Worm (Caenorhabditis elegans) whole organism, L4/young adult: ENCODE data around the gene wars-1.

Experiments used
- W03F9.2 ChIP-seq: fragments of 150-350 bp; optimal IDR thresholded peaks from 2 replicates; lab custom pipeline; 2014; ENCODE audit warnings: missing biosample characterization, missing genetic modification characterization
- dao-5 ChIP-seq: sonication (generic microtip); optimal IDR thresholded peaks from 2 replicates; lab custom pipeline; 2016; ENCODE audit warnings: missing genotype, missing genetic modification characterization, moderate library complexity, missing compliant biosample characterization
- him-1 ChIP-seq: sonication (generic microtip); optimal IDR thresholded peaks from 2 replicates; lab custom pipeline; 2016; ENCODE audit warnings: missing genotype, missing genetic modification reagents, missing genetic modification characterization, missing compliant biosample characterization

Gene wars-1

DNA sequence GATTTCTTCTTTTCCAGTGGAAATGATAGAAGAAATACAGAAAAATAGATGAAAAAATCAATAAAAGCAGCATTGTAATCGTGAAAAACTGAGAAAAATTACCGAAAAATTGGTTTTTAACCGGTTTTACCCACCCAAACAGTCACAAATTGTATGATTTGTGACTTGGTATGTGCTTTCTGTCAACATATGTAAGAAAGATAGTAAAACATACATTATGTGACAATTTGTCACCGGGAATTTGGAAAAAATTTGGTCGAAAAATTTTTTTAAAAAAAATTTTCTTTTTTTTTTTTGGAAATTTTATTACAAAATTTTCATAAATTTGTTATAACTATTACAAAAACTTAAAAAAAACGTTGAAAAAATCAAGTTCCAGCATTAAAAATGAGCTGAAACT, 21.9 kb downstream of the wars-1 start, which contains the start of gene cyp-33D3:
cyp-33D3 (minus strand) TSS at position 101 of the 400 bp plus-strand sequence.
- TF ChIP-seq him-1, result no peak
- no peak for TF ChIP-seq W03F9.2 (tag; lab: Kevin White, UChicago)
- TF ChIP-seq dao-5 (tag; lab: Kevin White, UChicago), result no peak

DNA sequence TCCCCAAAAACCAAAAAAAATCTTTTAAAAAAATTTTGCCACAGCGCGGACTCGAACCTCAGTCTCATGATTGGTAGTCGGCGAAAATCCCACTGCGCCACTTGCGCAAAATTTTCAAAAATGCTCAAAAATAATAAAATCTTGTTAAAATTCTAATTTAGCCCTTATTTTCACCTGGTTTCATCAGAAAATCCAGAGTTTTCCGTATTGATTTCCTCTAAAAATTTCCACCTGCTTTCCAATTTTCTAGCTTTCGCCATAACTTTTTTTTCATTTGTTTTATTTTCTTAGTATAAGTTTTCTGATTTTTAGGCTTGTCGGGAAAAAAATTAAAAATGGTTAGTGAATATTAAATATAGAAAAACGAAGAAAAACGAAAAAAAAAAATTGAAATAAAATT, 31.6 kb downstream of the wars-1 start:
- TF ChIP-seq W03F9.2 (tag; lab: Kevin White, UChicago) (no peak), him-1 (no peak), dao-5 (tag; lab: Kevin White, UChicago) (no peak)

DNA sequence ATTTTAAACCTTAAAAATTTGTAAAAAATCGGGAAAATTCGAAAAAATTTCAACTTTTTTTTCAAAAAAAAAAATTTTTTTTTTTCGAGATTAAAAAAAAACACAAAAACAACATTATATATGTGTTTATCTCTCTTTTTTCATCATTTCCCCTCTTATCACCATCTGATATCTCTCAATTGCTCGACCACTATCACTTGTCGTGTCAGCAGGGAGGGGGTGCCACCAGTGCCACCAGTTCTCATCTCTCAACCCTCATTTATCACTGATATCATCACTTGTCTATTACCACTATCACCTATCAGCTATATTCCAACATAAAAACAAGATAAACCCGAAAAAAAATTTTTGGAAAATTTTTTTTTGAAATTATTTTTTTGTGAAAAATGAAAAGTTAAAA, 32.6 kb downstream of the wars-1 start:
- TF ChIP-seq dao-5 (tag; lab: Kevin White, UChicago) (no peak), him-1 (no peak)

DNA sequence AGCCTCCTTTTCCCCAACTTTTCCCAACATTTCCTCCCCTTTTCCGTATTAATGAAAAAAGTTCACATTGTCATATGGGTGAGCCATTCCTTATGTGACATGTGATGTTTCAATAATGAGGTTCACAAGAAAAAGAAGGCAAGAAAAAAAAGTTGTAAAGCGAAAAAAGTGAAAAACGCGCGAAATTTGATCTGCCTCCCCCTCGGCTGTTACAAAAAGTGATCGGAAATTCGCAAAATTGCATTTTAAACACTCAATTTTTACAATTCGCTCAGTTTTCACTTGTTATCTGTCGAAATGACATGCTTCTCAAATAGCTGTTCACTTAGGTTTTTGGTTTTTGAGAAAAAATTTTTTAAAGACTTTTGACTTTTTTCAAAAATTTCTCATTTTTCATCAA, 37.5 kb downstream of the wars-1 start:
- TF ChIP-seq him-1 (no peak), dao-5 (tag; lab: Kevin White, UChicago) (no peak), W03F9.2 (tag; lab: Kevin White, UChicago) (no peak)

DNA sequence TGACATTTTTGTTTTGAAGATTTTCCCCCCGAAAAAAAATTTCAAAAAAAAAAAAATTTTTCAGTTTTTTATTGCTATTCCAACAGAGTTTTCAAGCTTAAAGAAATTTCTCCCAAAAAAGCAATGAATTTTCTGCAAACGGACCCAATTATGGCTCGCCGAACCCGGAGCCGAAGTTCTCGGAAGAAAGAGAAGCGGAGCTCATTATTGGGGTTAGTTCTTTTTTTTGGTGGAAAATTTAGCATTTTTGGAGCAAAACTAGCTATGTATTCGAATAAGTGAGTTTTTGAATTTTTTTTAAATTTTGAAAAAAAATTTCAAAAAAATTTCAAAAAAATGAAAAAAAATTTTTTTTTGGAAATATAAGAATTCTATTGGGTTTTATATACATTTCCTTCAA, 39.4 kb downstream of the wars-1 start, which contains the start of gene ncs-5:
ncs-5 (plus strand) TSS at position 124 of the 400 bp plus-strand sequence.
- TF ChIP-seq him-1, result no peak
- TF ChIP-seq dao-5 (tag; lab: Kevin White, UChicago), result no peak
- no peak for TF ChIP-seq W03F9.2 (tag; lab: Kevin White, UChicago)

DNA sequence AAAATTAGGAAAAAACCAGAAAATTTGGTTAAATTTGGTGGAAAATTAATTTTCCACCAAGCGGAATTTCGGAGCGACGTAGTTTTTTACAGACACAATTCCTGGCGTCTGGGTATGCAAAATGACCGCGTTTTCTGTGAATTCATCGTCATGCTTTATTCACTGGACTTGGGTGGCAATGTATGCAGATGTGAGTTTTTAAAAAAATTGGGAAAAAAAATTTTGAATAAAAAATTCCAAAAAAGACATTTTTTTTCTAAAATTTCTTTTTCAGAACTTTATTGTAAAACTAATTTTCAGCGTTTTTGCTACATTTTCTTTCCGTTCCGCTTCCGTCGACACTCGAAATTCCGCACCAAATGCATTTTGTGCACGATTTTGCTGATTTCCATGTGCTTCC, 47.7 kb downstream of the wars-1 start, which contains the start of gene C54E10.7:
C54E10.7 (plus strand) TSS at position 301 of the 400 bp plus-strand sequence.
- no peak for TF ChIP-seq dao-5 (tag; lab: Kevin White, UChicago)
- TF ChIP-seq him-1, result no peak
- no peak for TF ChIP-seq W03F9.2 (tag; lab: Kevin White, UChicago)

DNA sequence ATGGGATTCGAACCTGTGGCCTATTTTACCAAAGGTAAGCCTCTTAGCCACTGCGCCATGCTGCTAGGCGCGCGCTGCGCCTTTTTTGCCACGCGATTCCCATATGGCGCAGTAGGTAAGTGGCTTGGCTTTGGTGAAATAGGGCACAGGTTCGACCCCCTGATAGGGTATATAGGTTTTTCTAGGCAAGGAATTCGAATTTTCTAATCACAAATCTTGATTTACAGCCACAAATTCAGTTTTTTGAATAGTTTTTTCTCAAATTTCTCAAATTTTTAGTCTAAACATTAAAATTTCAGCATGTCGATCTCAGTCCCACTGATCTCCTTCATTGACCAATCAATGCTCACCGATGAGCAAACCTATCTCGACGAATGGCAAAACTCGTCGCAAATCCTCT, 48.3 kb downstream of the wars-1 start, which contains the start of gene C54E10.3:
C54E10.3 (plus strand) TSS at position 301 of the 400 bp plus-strand sequence.
- TF ChIP-seq dao-5 (tag; lab: Kevin White, UChicago) (no peak), W03F9.2 (tag; lab: Kevin White, UChicago) (no peak), him-1 (no peak)

DNA sequence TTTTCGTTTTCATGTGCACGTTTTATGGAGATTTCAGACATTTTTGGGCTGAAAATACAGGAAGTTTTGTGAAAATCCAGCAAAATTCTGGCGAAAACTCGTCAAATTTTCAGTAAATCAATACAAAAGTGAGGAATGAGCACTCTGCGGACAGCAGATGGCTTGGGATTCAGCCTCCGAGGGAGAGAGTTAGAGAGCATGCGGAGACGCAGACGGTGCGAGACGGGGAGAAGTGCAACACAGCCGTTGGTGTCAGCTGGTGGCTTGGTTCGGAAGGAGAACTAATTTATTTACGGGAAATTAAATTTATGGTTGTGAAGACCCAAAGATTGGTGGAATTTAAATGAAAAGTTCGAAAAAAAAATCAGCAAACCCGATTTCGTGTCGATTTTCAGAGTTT, 50.4 kb downstream of the wars-1 start, which contains the start of gene C54E10.6:
C54E10.6 (minus strand) TSS at position 109 of the 400 bp plus-strand sequence.
- no peak for TF ChIP-seq dao-5 (tag; lab: Kevin White, UChicago)
- TF ChIP-seq him-1, result no peak
- TF ChIP-seq W03F9.2 (tag; lab: Kevin White, UChicago), result no peak

DNA sequence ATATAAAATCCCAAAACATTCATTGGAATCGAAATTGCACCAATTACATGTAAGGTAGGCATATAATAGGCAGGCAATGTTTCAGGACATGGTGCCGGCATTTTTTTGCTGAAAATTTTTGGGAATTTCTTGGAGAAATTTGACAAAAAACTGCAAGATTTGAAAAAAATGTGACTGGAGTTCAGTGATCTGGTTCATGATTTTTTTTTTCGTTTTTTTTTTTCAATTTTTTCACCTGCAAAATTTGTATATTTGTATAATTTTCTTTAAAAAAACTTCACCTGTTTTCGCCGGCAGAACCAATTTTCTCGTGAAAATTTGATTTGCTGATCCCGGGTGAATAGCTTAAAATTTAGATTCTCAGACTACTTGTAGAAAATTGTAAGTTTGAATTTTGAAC, 52.6 kb downstream of the wars-1 start, which contains the start of gene sri-10:
sri-10 (minus strand) TSS at position 101 of the 400 bp plus-strand sequence.
- TF ChIP-seq W03F9.2 (tag; lab: Kevin White, UChicago), result no peak
- TF ChIP-seq dao-5 (tag; lab: Kevin White, UChicago), result no peak
- TF ChIP-seq him-1, result no peak

DNA sequence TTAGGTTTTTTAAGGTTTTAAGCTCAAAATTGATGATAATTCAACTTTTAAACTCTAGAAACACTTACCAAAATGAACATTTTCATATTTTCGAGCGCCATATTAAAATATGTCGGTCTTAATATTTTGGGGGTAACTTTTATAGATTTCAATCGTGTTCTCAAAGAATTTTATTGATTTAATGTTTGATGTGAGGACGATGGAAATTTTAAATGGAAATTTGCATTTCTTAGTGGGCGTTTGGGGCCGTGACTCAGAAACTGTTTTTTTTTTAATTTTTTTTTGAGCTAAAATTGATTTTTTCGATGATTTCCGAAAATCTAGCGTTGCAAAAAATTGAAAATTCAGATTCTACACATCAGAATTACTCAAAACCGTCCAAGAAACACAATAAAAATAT, 55.8 kb downstream of the wars-1 start, which contains the start of gene C54E10.10:
C54E10.10 (minus strand) TSS at position 101 of the 400 bp plus-strand sequence.
- TF ChIP-seq dao-5 (tag; lab: Kevin White, UChicago), result no peak
- TF ChIP-seq him-1, result no peak
- TF ChIP-seq W03F9.2 (tag; lab: Kevin White, UChicago), result no peak
